Fruit fly (Drosophila melanogaster) whole organism, embryonic: ENCODE data around the gene CG33191.

Experiments used
- Bteb2 ChIP-seq: fragments of 200-800 bp; sonication (Bioruptor generic); optimal IDR thresholded peaks from 2 replicates; lab custom pipeline; 2016; ENCODE audit warnings: missing biosample characterization, missing genetic modification characterization
- C15 ChIP-seq: fragments of 200-800 bp; sonication (Bioruptor generic); IDR thresholded peaks from 3 replicates; pipeline ENCODE4 v1.3.6; 2022; ENCODE audit warnings: missing biosample characterization, missing genetic modification characterization
- CG10462 ChIP-seq: fragments of 200-800 bp; sonication (Bioruptor generic); optimal IDR thresholded peaks from 2 replicates; lab custom pipeline; 2016; ENCODE audit warnings: missing biosample characterization, missing genetic modification characterization
- CG12071 ChIP-seq: fragments of 200-800 bp; sonication (Bioruptor generic); optimal IDR thresholded peaks from 3 replicates; lab custom pipeline; 2018; ENCODE audit warnings: missing biosample characterization, mild to moderate bottlenecking, missing genetic modification characterization
- CG13296 ChIP-seq: fragments of 200-800 bp; sonication (Bioruptor generic); optimal IDR thresholded peaks from 3 replicates; lab custom pipeline; 2018; ENCODE audit warnings: missing biosample characterization, mild to moderate bottlenecking, missing genetic modification characterization
- CG13624 ChIP-seq: fragments of 200-800 bp; sonication (Bioruptor generic); optimal IDR thresholded peaks from 2 replicates; lab custom pipeline; 2016; ENCODE audit warnings: missing biosample characterization, missing genetic modification characterization
- CG14441 ChIP-seq: fragments of 200-800 bp; sonication (Bioruptor generic); IDR thresholded peaks from 2 replicates; pipeline ENCODE4 v1.3.6; 2022; ENCODE audit warnings: missing biosample characterization, missing genetic modification characterization
- CG15011 ChIP-seq: fragments of 200-800 bp; sonication (Bioruptor generic); optimal IDR thresholded peaks from 3 replicates; lab custom pipeline; 2018; ENCODE audit warnings: missing biosample characterization, mild to moderate bottlenecking, missing genetic modification characterization
- CG15073 ChIP-seq: fragments of 200-800 bp; sonication (Bioruptor generic); optimal IDR thresholded peaks from 2 replicates; lab custom pipeline; 2016; ENCODE audit warnings: missing biosample characterization, missing genetic modification characterization
- CG17361 ChIP-seq: fragments of 200-800 bp; sonication (Bioruptor generic); IDR thresholded peaks from 3 replicates; pipeline ENCODE4 v1.3.6; 2022; ENCODE audit warnings: missing biosample characterization, missing genetic modification characterization
- CG2129 ChIP-seq: fragments of 200-800 bp; sonication (Bioruptor generic); IDR thresholded peaks from 2 replicates; pipeline ENCODE4 v1.3.6; 2022; ENCODE audit warnings: missing biosample characterization, missing genetic modification characterization; ENCODE audit not compliant: partially characterized antibody
- CG30020 ChIP-seq: fragments of 200-800 bp; optimal IDR thresholded peaks from 2 replicates; lab custom pipeline; 2019; ENCODE audit warnings: missing biosample characterization, mild to moderate bottlenecking, missing genetic modification characterization, moderate library complexity
- CG34422 ChIP-seq: fragments of 200-800 bp; sonication (Bioruptor generic); IDR thresholded peaks from 3 replicates; pipeline ENCODE4 v1.3.6; 2022; ENCODE audit warnings: missing biosample characterization, missing genetic modification characterization
- CG3726 ChIP-seq: fragments of 200-800 bp; sonication (Bioruptor generic); IDR thresholded peaks from 3 replicates; pipeline ENCODE4, ENCODE4 v1.3.6; 2022; ENCODE audit warnings: missing biosample characterization, missing genetic modification characterization
- CG7556 ChIP-seq: fragments of 200-800 bp; sonication (Bioruptor generic); optimal IDR thresholded peaks from 2 replicates; lab custom pipeline; 2017; ENCODE audit warnings: missing biosample characterization, mild to moderate bottlenecking, missing genetic modification characterization
- CG8765 ChIP-seq: fragments of 200-800 bp; sonication (Bioruptor generic); IDR thresholded peaks from 2 replicates; pipeline ENCODE4 v1.3.6; 2022; ENCODE audit warnings: missing biosample characterization, missing genetic modification characterization
- CG9215 ChIP-seq: fragments of 200-800 bp; sonication (Bioruptor generic); IDR thresholded peaks from 2 replicates; pipeline ENCODE4 v1.3.6; 2022; ENCODE audit warnings: missing biosample characterization, missing genetic modification characterization
- Dek ChIP-seq: fragments of 200-800 bp; sonication (Bioruptor generic); optimal IDR thresholded peaks from 3 replicates; lab custom pipeline; 2019; ENCODE audit warnings: missing biosample characterization, mild to moderate bottlenecking, missing genetic modification characterization, moderate library complexity
- Gug ChIP-seq: fragments of 200-800 bp; sonication (Bioruptor generic); IDR thresholded peaks from 4 replicates; pipeline ENCODE4 v1.3.6; 2022; ENCODE audit warnings: missing biosample characterization, missing genetic modification characterization
- MBD-R2 ChIP-seq: fragments of 200-800 bp; sonication (Bioruptor generic); IDR thresholded peaks from 2 replicates; pipeline ENCODE4 v1.3.6; 2022; ENCODE audit warnings: missing biosample characterization, missing genetic modification characterization
- Ravus ChIP-seq: fragments of 200-800 bp; sonication (Bioruptor generic); IDR thresholded peaks from 2 replicates; pipeline ENCODE4 v1.3.6; 2022; ENCODE audit warnings: missing biosample characterization, missing genetic modification characterization
- Sry-δ ChIP-seq: fragments of 200-800 bp; sonication (Bioruptor generic); optimal IDR thresholded peaks from 2 replicates; lab custom pipeline; 2016; ENCODE audit warnings: missing biosample characterization, missing genetic modification characterization
- abd-A ChIP-seq: fragments of 200-800 bp; sonication (Bioruptor generic); optimal IDR thresholded peaks from 3 replicates; lab custom pipeline; 2019; ENCODE audit warnings: missing biosample characterization, mild to moderate bottlenecking, missing genetic modification characterization, moderate library complexity
- ap ChIP-seq: fragments of 200-800 bp; sonication (Bioruptor generic); IDR thresholded peaks from 2 replicates; pipeline ENCODE4 v1.3.6; 2022; ENCODE audit warnings: missing biosample characterization, missing genetic modification characterization
- ato ChIP-seq: fragments of 200-800 bp; sonication (Bioruptor generic); IDR thresholded peaks from 2 replicates; pipeline ENCODE4 v1.3.6; 2022; ENCODE audit warnings: missing biosample characterization, missing genetic modification characterization; ENCODE audit not compliant: partially characterized antibody
- cad ChIP-seq: fragments of >200 bp; optimal IDR thresholded peaks from 2 replicates; lab custom pipeline; 2017; ENCODE audit warnings: missing biosample characterization, missing genetic modification characterization
- cg ChIP-seq: fragments of 200-800 bp; sonication (Bioruptor generic); optimal IDR thresholded peaks from 3 replicates; lab custom pipeline; 2019; ENCODE audit warnings: missing biosample characterization, mild to moderate bottlenecking, missing genetic modification characterization, moderate library complexity
- chinmo ChIP-seq: fragments of 200-800 bp; sonication (Bioruptor generic); IDR thresholded peaks from 4 replicates; pipeline ENCODE4 v1.3.6; 2022; ENCODE audit warnings: missing biosample characterization, missing genetic modification characterization; ENCODE audit not compliant: partially characterized antibody
- crp ChIP-seq, 2 experiments: fragments of 200-800 bp; sonication (Bioruptor generic); optimal IDR thresholded peaks; 2 replicates in 1 of 2; 3 replicates in 1 of 2; lab custom pipeline; 2017; ENCODE audit warnings: missing biosample characterization in 2 of 2, missing genetic modification characterization in 2 of 2, mild to moderate bottlenecking in 1 of 2, moderate library complexity in 1 of 2
- dmrt99B ChIP-seq: fragments of 200-800 bp; sonication (Bioruptor generic); optimal IDR thresholded peaks from 2 replicates; lab custom pipeline; 2018; ENCODE audit warnings: missing biosample characterization, mild to moderate bottlenecking, missing genetic modification characterization, moderate library complexity
- dysf ChIP-seq: fragments of 200-800 bp; sonication (Bioruptor generic); IDR thresholded peaks from 3 replicates; pipeline ENCODE4 v1.3.6; 2022; ENCODE audit warnings: missing biosample characterization, missing genetic modification characterization
- gce ChIP-seq: fragments of 200-800 bp; sonication (Bioruptor generic); IDR thresholded peaks from 3 replicates; pipeline ENCODE4 v1.3.6; 2022; ENCODE audit warnings: missing biosample characterization, missing genetic modification characterization
- grn ChIP-seq: fragments of 200-800 bp; sonication (Bioruptor generic); optimal IDR thresholded peaks from 3 replicates; lab custom pipeline; 2017; ENCODE audit warnings: missing biosample characterization, missing genetic modification characterization
- gsb-n ChIP-seq: fragments of 200-800 bp; sonication (Bioruptor generic); optimal IDR thresholded peaks from 3 replicates; lab custom pipeline; 2018; ENCODE audit warnings: missing biosample characterization, mild to moderate bottlenecking, missing genetic modification characterization
- knrl ChIP-seq: fragments of 200-800 bp; sonication (Bioruptor generic); IDR thresholded peaks from 3 replicates; pipeline ENCODE4 v1.3.6; 2022; ENCODE audit warnings: missing biosample characterization, missing genetic modification characterization; ENCODE audit not compliant: partially characterized antibody
- nerfin-1 ChIP-seq: fragments of 200-800 bp; sonication (Bioruptor generic); optimal IDR thresholded peaks from 3 replicates; lab custom pipeline; 2019; ENCODE audit warnings: missing biosample characterization, mild to moderate bottlenecking, missing genetic modification characterization, moderate library complexity
- prd ChIP-seq, 3 experiments: fragments of >200 bp in 2 of 3; fragments of 200-800 bp in 1 of 3; sonication (Bioruptor generic) in 1 of 3; optimal IDR thresholded peaks in 2 of 3; IDR thresholded peaks in 1 of 3; 2 replicates in 2 of 3; 3 replicates in 1 of 3; pipeline versions ENCODE4 v1.3.6 to Lab custom; 2017 to 2022; ENCODE audit warnings: missing biosample characterization in 1 of 3, missing genetic modification characterization in 1 of 3
- run ChIP-seq: fragments of 200-800 bp; sonication (Bioruptor generic); optimal IDR thresholded peaks from 3 replicates; lab custom pipeline; 2018; ENCODE audit warnings: missing biosample characterization, mild to moderate bottlenecking, missing genetic modification characterization
- sens ChIP-seq: fragments of 200-800 bp; sonication (Bioruptor generic); peaks from one replicate; lab custom pipeline; 2016; ENCODE audit warnings: missing biosample characterization, missing genetic modification characterization
- sisA ChIP-seq: fragments of 200-800 bp; sonication (Bioruptor generic); IDR thresholded peaks from 2 replicates; pipeline ENCODE4 v1.3.6; 2022; ENCODE audit warnings: missing biosample characterization, missing genetic modification characterization
- sob ChIP-seq: fragments of 200-800 bp; sonication (Bioruptor generic); IDR thresholded peaks from 2 replicates; pipeline ENCODE4 v1.3.6; 2022; ENCODE audit warnings: missing biosample characterization, missing genetic modification characterization
- sug ChIP-seq: fragments of 200-800 bp; optimal IDR thresholded peaks from 2 replicates; lab custom pipeline; 2019; ENCODE audit warnings: missing biosample characterization, mild to moderate bottlenecking, missing genetic modification characterization, moderate library complexity
- tll ChIP-seq, 2 experiments: fragments of 200-800 bp in 1 of 2; fragments of >200 bp in 1 of 2; sonication (Bioruptor generic) in 1 of 2; optimal IDR thresholded peaks; 2 replicates each; lab custom pipeline; 2017 to 2019; ENCODE audit warnings: missing biosample characterization in 2 of 2, missing genetic modification characterization in 2 of 2, mild to moderate bottlenecking in 1 of 2, moderate library complexity in 1 of 2
- tup ChIP-seq: fragments of 200-800 bp; sonication (Bioruptor generic); optimal IDR thresholded peaks from 2 replicates; lab custom pipeline; 2016; ENCODE audit warnings: missing biosample characterization, mild to moderate bottlenecking, missing genetic modification characterization, moderate library complexity
- unpg ChIP-seq: fragments of 200-800 bp; sonication (Bioruptor generic); optimal IDR thresholded peaks from 3 replicates; lab custom pipeline; 2018; ENCODE audit warnings: missing biosample characterization, mild to moderate bottlenecking, missing genetic modification characterization, moderate library complexity
- yki ChIP-seq: fragments of >200 bp; optimal IDR thresholded peaks from 3 replicates; lab custom pipeline; 2018
- zen2 ChIP-seq: fragments of 200-800 bp; sonication (Bioruptor generic); IDR thresholded peaks from 3 replicates; pipeline ENCODE4 v1.3.6; 2022; ENCODE audit warnings: missing biosample characterization, missing genetic modification characterization; ENCODE audit not compliant: partially characterized antibody
- zf30C ChIP-seq: fragments of 200-800 bp; sonication (Bioruptor generic); optimal IDR thresholded peaks from 3 replicates; lab custom pipeline; 2018; ENCODE audit warnings: missing biosample characterization, mild to moderate bottlenecking, missing genetic modification characterization
- zfh1 ChIP-seq: fragments of 200-800 bp; sonication (Bioruptor generic); IDR thresholded peaks from 3 replicates; pipeline ENCODE4 v1.3.6; 2022; ENCODE audit warnings: missing biosample characterization, missing genetic modification characterization

CG33191 gene

DNA sequence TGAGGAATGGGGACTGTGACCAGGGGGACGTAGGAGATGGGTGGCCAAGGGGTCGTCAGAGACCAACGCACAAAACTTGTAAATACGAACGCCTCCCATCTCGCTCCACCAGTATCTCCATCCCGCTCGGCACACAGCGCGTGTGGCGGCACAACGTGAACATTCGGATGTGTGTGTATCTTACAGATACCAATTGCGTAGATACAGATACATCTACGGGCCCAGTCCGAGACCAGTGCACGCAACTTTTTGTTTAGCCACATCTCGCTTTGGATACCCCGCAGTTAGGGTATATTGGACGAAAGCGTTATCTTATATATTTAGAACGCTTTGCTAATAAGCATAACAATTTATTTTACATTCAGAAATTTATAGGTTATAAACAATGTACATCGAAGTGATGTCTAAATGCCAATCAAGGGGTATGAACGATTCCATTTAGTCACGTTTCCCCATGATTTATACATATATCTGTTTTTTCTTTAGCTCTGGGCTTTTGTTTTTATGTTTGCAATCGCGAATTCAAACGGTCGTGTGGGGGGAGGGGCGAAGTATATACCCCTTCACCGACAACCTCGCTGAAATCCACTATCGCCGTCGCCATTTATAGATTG is 31.7 kb upstream of the CG33191 start (continued):
- TF ChIP-seq gsb-n (tag; lab: Kevin White, UChicago) (peak; percentile 97), CG15073 (GFP tag; lab: Kevin White, UChicago) (peak; percentile 86), zfh1 (GFP tag; lab: Robert Waterston, UW) (peak; percentile 99), CG2129 (GFP tag; lab: Robert Waterston, UW) (no peak), yki (no peak), ap (GFP tag; lab: Robert Waterston, UW) (peak; percentile 98), grn (GFP tag; lab: Kevin White, UChicago) (peak; percentile 86), dysf (GFP tag; lab: Robert Waterston, UW) (peak; percentile 99), CG17361 (GFP tag; lab: Robert Waterston, UW) (peak; percentile 95), CG8765 (GFP tag; lab: Robert Waterston, UW) (peak; percentile 95), Bteb2 (GFP tag; lab: Kevin White, UChicago) (peak; percentile 99), cg (GFP tag; lab: Kevin White, UChicago) (peak; percentile 84), CG13624 (peak; percentile 99), zen2 (GFP tag; lab: Robert Waterston, UW) (no peak), Sry-δ (peak; percentile 78), CG9215 (GFP tag; lab: Robert Waterston, UW) (peak; percentile 98), gce (GFP tag; lab: Robert Waterston, UW) (peak; percentile 98), CG14441 (peak; percentile 99), tll (GFP tag; optimal IDR thresholded peaks at IDR 0.05; lab: Kevin White, UChicago) (no peak), CG15011 (GFP tag; lab: Kevin White, UChicago) (peak; percentile 99), CG10462 (GFP tag; lab: Kevin White, UChicago) (peak; percentile 98), C15 (peak; percentile 98), CG3726 (GFP tag; lab: Robert Waterston, UW) (peak; percentile 97), dmrt99B (tag; lab: Kevin White, UChicago) (peak; percentile 100), unpg (GFP tag; lab: Kevin White, UChicago) (peak; percentile 99), CG30020 (peak; percentile 86), nerfin-1 (tag; lab: Kevin White, UChicago) (peak; percentile 96), sens (GFP tag; lab: Kevin White, UChicago) (peak; percentile 100), CG34422 (peak; percentile 98), sisA (GFP tag; lab: Robert Waterston, UW) (peak; percentile 99), crp (GFP tag; optimal IDR thresholded peaks at IDR 0.05; lab: Kevin White, UChicago) (peak; percentile 38 to 74), CG7556 (peak; percentile 98), chinmo (peak; percentile 96), Ravus (GFP tag; lab: Robert Waterston, UW) (peak; percentile 98), run (tag; lab: Kevin White, UChicago) (peak; percentile 98), sob (GFP tag; lab: Robert Waterston, UW) (peak; percentile 99), MBD-R2 (GFP tag; lab: Robert Waterston, UW) (peak; percentile 99), cad (no peak), tup (GFP tag; lab: Kevin White, UChicago) (peak; percentile 97), abd-A (peak; percentile 97), knrl (GFP tag; lab: Robert Waterston, UW) (no peak), Gug (GFP tag; lab: Robert Waterston, UW) (peak; percentile 98), CG13296 (GFP tag; lab: Kevin White, UChicago) (peak; percentile 99), prd (optimal IDR thresholded peaks at IDR 0.05; lab: Kevin White, UChicago) (no peak), prd (GFP tag; IDR thresholded peaks at IDR 0.05; lab: Robert Waterston, UW) (peak; percentile 99), sug (tag; lab: Kevin White, UChicago) (peak; percentile 98), Dek (tag; lab: Kevin White, UChicago) (peak; percentile 99), CG12071 (GFP tag; lab: Kevin White, UChicago) (peak; percentile 99), zf30C (GFP tag; lab: Kevin White, UChicago) (peak; percentile 3), ato (GFP tag; lab: Robert Waterston, UW) (peak; percentile 15; the same call in 1 of the 2 replicates)
